Worm (Caenorhabditis elegans) whole organism, mixed stage, embryonic: Measurements from ENCODE around the gene F54A3.2.
"Not testable (repeated sequence)": the region's sequence is repeated elsewhere in the genome, so short reads cannot be mapped to it uniquely, and the experiment has no call there.

Experiments used
- bed-3 ChIP-seq: fragments of 200-800 bp; sonication (Bioruptor generic); optimal IDR thresholded peaks from 3 replicates; lab custom pipeline; 2018; ENCODE audit warnings: mild to moderate bottlenecking, missing genetic modification characterization, moderate library complexity, missing compliant biosample characterization
- blmp-1 ChIP-seq: fragments of 150-350 bp; optimal IDR thresholded peaks from 2 replicates; lab custom pipeline; 2014; ENCODE audit warnings: missing biosample characterization, missing genetic modification characterization
- ceh-39 ChIP-seq: fragments of 150-350 bp; optimal IDR thresholded peaks from 2 replicates; lab custom pipeline; 2014; ENCODE audit warnings: missing biosample characterization, missing genetic modification characterization
- ceh-43 ChIP-seq: fragments of 200-800 bp; sonication (Bioruptor generic); optimal IDR thresholded peaks from 2 replicates; lab custom pipeline; 2018; ENCODE audit warnings: mild to moderate bottlenecking, missing genetic modification characterization, moderate library complexity, missing compliant biosample characterization
- ces-1 ChIP-seq: fragments of 150-350 bp; optimal IDR thresholded peaks from 2 replicates; lab custom pipeline; 2014; ENCODE audit warnings: missing biosample characterization, missing genetic modification reagents, missing genetic modification characterization
- cnd-1 ChIP-seq: fragments of 200-800 bp; sonication (Bioruptor generic); optimal IDR thresholded peaks from 2 replicates; lab custom pipeline; 2018; ENCODE audit warnings: mild to moderate bottlenecking, missing genetic modification characterization, missing compliant biosample characterization
- drap-1 ChIP-seq: fragments of 200-800 bp; sonication (Bioruptor generic); optimal IDR thresholded peaks from 3 replicates; lab custom pipeline; 2018; ENCODE audit warnings: mild to moderate bottlenecking, missing genetic modification characterization, missing compliant biosample characterization
- elt-1 ChIP-seq: sonication (generic microtip); optimal IDR thresholded peaks from 2 replicates; lab custom pipeline; 2017; ENCODE audit warnings: missing genetic modification characterization, mild to moderate bottlenecking, missing compliant biosample characterization, antibody characterized with exemption, moderate library complexity, borderline replicate concordance; ENCODE audit not compliant: insufficient read depth
- flh-1 ChIP-seq: fragments of 200-800 bp; sonication (Bioruptor generic); optimal IDR thresholded peaks from 2 replicates; lab custom pipeline; 2018; ENCODE audit warnings: mild to moderate bottlenecking, missing genetic modification characterization, moderate library complexity, missing compliant biosample characterization
- ham-2 ChIP-seq: fragments of 200-800 bp; sonication (Bioruptor generic); optimal IDR thresholded peaks from 2 replicates; lab custom pipeline; 2018; ENCODE audit warnings: mild to moderate bottlenecking, missing genetic modification characterization, missing compliant biosample characterization
- hlh-1 ChIP-seq: fragments of 150-350 bp; optimal IDR thresholded peaks from 2 replicates; lab custom pipeline; 2014; ENCODE audit warnings: missing biosample characterization, missing genetic modification reagents, missing genetic modification characterization
- lin-13 ChIP-seq: fragments of 150-350 bp; optimal IDR thresholded peaks from 2 replicates; lab custom pipeline; 2014; ENCODE audit warnings: missing biosample characterization, missing genetic modification characterization
- lin-32 ChIP-seq: fragments of 200-800 bp; sonication (Bioruptor generic); optimal IDR thresholded peaks from 2 replicates; lab custom pipeline; 2018; ENCODE audit warnings: mild to moderate bottlenecking, missing genetic modification characterization, missing compliant biosample characterization
- lsy-2 ChIP-seq: fragments of 150-350 bp; optimal IDR thresholded peaks from 2 replicates; lab custom pipeline; 2014; ENCODE audit warnings: missing biosample characterization, missing genetic modification characterization
- mab-5 ChIP-seq: fragments of 150-350 bp; optimal IDR thresholded peaks from 2 replicates; lab custom pipeline; 2014; ENCODE audit warnings: missing biosample characterization, missing genetic modification characterization
- mep-1 ChIP-seq: fragments of 150-350 bp; optimal IDR thresholded peaks from 2 replicates; lab custom pipeline; 2017; ENCODE audit warnings: missing biosample characterization, missing genetic modification reagents, missing genetic modification characterization, inconsistent platforms
- mls-2 ChIP-seq: sonication (generic microtip); optimal IDR thresholded peaks from 2 replicates; lab custom pipeline; 2016; ENCODE audit warnings: mild to moderate bottlenecking, missing genetic modification characterization, moderate library complexity, missing compliant biosample characterization
- nhr-12 ChIP-seq: fragments of 150-350 bp; optimal IDR thresholded peaks from 2 replicates; lab custom pipeline; 2014; ENCODE audit warnings: missing biosample characterization, missing genetic modification characterization
- nhr-2 ChIP-seq: fragments of 150-350 bp; optimal IDR thresholded peaks from 2 replicates; lab custom pipeline; 2014; ENCODE audit warnings: missing biosample characterization, missing genetic modification characterization
- nhr-237 ChIP-seq: fragments of 150-350 bp; optimal IDR thresholded peaks from 2 replicates; lab custom pipeline; 2014; ENCODE audit warnings: missing biosample characterization, missing genetic modification characterization
- nhr-28 ChIP-seq: fragments of 150-350 bp; optimal IDR thresholded peaks from 2 replicates; lab custom pipeline; 2014; ENCODE audit warnings: missing biosample characterization, missing genetic modification characterization
- nhr-76 ChIP-seq: sonication (generic microtip); optimal IDR thresholded peaks from 2 replicates; lab custom pipeline; 2017; ENCODE audit warnings: missing biosample characterization, missing genetic modification characterization
- pha-4 ChIP-seq: fragments of 150-350 bp; optimal IDR thresholded peaks from 2 replicates; lab custom pipeline; 2018; ENCODE audit warnings: missing biosample characterization, missing genetic modification reagents, missing genetic modification characterization
- sem-2 ChIP-seq: fragments of 200-800 bp; sonication (Bioruptor generic); optimal IDR thresholded peaks from 2 replicates; lab custom pipeline; 2018; ENCODE audit warnings: mild to moderate bottlenecking, missing genetic modification characterization, missing compliant biosample characterization
- snpc-4 ChIP-seq: fragments of 150-350 bp; optimal IDR thresholded peaks from 2 replicates; lab custom pipeline; 2014; ENCODE audit warnings: missing biosample characterization, missing genetic modification characterization
- sptf-1 ChIP-seq: sonication (generic microtip); optimal IDR thresholded peaks from 2 replicates; lab custom pipeline; 2017; ENCODE audit warnings: mild to moderate bottlenecking, missing genetic modification characterization, moderate library complexity, missing compliant biosample characterization
- unc-120 ChIP-seq: sonication (generic microtip); optimal IDR thresholded peaks from 2 replicates; lab custom pipeline; 2017; ENCODE audit warnings: missing genetic modification characterization, missing compliant biosample characterization; ENCODE audit not compliant: poor library complexity, severe bottlenecking
- unc-62 ChIP-seq: fragments of 150-350 bp; optimal IDR thresholded peaks from 2 replicates; lab custom pipeline; 2014; ENCODE audit warnings: missing biosample characterization, missing genetic modification reagents, missing genetic modification characterization
- zip-8 ChIP-seq: fragments of 150-350 bp; optimal IDR thresholded peaks from 2 replicates; lab custom pipeline; 2014; ENCODE audit warnings: missing biosample characterization, missing genetic modification characterization

The F54A3.2 gene

DNA sequence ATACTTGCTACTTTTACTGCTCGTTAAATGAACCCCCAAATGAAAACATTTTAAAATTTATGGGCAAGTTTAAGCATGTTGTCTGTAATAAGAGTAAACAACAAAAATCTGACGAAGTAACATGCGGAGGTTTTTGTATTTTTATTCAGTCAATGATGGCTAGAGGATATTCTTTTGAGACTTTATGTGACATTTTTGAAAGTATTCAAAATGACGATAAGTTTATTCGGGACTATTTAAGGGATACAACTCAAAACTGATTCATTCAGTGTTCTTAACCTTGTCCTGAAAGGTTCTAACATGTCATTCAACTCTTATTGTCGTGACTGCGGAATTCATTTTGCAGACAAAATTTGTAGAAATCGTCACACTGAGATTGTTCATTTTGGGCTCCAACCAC, 36.4 kb downstream of the F54A3.2 start, which contains the start of gene K09F6.11:
K09F6.11 (plus strand) TSS at position 301 of the 400 bp plus-strand sequence.
- TF ChIP-seq lsy-2 (no peak), zip-8 (tag; lab: Kevin White, UChicago) (no peak), nhr-12 (tag; lab: Kevin White, UChicago) (no peak), hlh-1 (tag; lab: Kevin White, UChicago) (no peak), blmp-1 (tag; lab: Kevin White, UChicago) (no peak), nhr-28 (no peak), pha-4 (tag; lab: Kevin White, UChicago) (no peak), elt-1 (tag; lab: Kevin White, UChicago) (no peak), mab-5 (tag; lab: Kevin White, UChicago) (no peak), ham-2 (GFP tag; lab: Kevin White, UChicago) (no peak)
- TF ChIP-seq, all 35 proteins: peak for 0

DNA sequence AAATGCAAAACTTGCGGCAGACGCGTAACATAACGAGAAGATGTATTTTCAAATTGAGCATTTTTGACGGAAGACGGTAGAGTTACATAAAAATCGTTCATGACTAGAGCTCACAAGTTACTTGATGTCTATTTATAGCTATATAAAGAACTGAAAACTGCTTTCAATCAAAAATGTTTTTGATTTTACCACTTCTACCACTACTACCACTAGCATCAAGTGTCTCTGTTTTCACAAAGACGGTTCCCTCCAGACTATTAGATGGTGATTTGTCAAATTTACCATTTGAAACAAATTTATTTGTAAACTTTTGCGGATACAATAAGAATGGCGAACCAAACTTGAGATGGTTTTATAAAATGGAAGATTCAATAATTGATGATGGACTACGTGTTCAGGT, 39.2 kb downstream of the F54A3.2 start, which contains the start of gene K09F6.9:
K09F6.9 (minus strand) TSS at position 101 of the 400 bp plus-strand sequence.
- not testable (repeated sequence) for TF ChIP-seq zip-8, mab-5, lin-13 (tag; lab: Kevin White, UChicago)

DNA sequence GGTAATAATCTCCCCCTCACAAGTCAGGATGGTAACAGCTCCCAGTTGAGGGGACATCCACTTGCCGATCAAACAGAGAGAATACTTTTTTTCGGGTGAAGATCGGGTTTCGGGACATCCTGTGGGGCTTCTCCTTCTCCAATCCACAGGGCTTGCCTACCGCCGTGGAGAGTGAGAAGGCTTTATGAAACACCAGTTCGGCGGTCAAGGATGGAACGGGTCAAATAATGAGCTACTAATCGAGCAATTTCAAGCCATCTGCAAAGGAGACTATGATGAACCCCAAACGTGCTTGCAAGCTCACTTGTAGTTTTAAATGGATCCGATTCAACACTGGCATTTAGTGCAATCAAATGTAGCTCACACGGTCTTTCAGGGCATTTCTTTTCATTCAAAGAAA, 41.3 kb downstream of the F54A3.2 start:
- TF ChIP-seq ces-1 (GFP tag; lab: Kevin White, UChicago), result no peak
- no peak for TF ChIP-seq nhr-76 (tag; lab: Kevin White, UChicago)
- no peak for TF ChIP-seq nhr-237 (tag; lab: Kevin White, UChicago)
- TF ChIP-seq zip-8 (tag; lab: Kevin White, UChicago), result no peak
- TF ChIP-seq nhr-28, result no peak
- no peak for TF ChIP-seq nhr-12 (tag; lab: Kevin White, UChicago)

- TF ChIP-seq mab-5 (tag; lab: Kevin White, UChicago) (no peak), sptf-1 (no peak), drap-1 (no peak), zip-8 (tag; lab: Kevin White, UChicago) (no peak), mep-1 (tag; lab: Kevin White, UChicago) (no peak), mls-2 (no peak), nhr-28 (no peak), pha-4 (tag; lab: Kevin White, UChicago) (no peak)
Observed at ce11 chrII:2288798-2289197, 45.4 kb downstream of the F54A3.2 start, which contains the start of the genes K09F6.10 and K09F6.13. Gene K09F6.10 (minus strand): TSS chrII:2288883. Gene K09F6.13 (plus strand): TSS chrII:2289114.

ce11 chrII:2289441-2289840, 46.0 kb downstream of the F54A3.2 start:
- TF ChIP-seq lin-32 (GFP tag; lab: Kevin White, UChicago) (peak; percentile 19), unc-62 (GFP tag; lab: Kevin White, UChicago) (no peak), elt-1 (tag; lab: Kevin White, UChicago) (no peak)

- no peak for TF ChIP-seq drap-1
- TF ChIP-seq snpc-4 (tag; lab: Kevin White, UChicago), result no peak
- no peak for TF ChIP-seq nhr-76 (tag; lab: Kevin White, UChicago)
- no peak for TF ChIP-seq nhr-2 (tag; lab: Kevin White, UChicago)
- no peak for TF ChIP-seq ceh-43 (GFP tag; lab: Kevin White, UChicago)
- TF ChIP-seq cnd-1 (tag; lab: Kevin White, UChicago), result no peak
- TF ChIP-seq unc-62 (GFP tag; lab: Kevin White, UChicago), result no peak
- TF ChIP-seq sem-2 (GFP tag; lab: Kevin White, UChicago), result no peak
- TF ChIP-seq lin-13 (tag; lab: Kevin White, UChicago), result no peak
- TF ChIP-seq bed-3 (GFP tag; lab: Kevin White, UChicago), result no peak
- TF ChIP-seq nhr-28, result no peak
- TF ChIP-seq flh-1 (GFP tag; lab: Kevin White, UChicago), result no peak
- TF ChIP-seq unc-120, result no peak
- TF ChIP-seq ceh-39 (tag; lab: Kevin White, UChicago), result no peak
- TF ChIP-seq mab-5 (tag; lab: Kevin White, UChicago), result no peak
- no peak for TF ChIP-seq zip-8 (tag; lab: Kevin White, UChicago)
- no peak for TF ChIP-seq nhr-12 (tag; lab: Kevin White, UChicago)
- no peak for TF ChIP-seq pha-4 (tag; lab: Kevin White, UChicago)
- no peak for TF ChIP-seq elt-1 (tag; lab: Kevin White, UChicago)
Observed at ce11 chrII:2292027-2292426, 48.6 kb downstream of the F54A3.2 start, which contains the start of gene K09F6.7. Gene K09F6.7 (minus strand): TSS chrII:2292127.
